Worm (Caenorhabditis elegans): ENCODE results near the gene nlp-70.

DNA sequence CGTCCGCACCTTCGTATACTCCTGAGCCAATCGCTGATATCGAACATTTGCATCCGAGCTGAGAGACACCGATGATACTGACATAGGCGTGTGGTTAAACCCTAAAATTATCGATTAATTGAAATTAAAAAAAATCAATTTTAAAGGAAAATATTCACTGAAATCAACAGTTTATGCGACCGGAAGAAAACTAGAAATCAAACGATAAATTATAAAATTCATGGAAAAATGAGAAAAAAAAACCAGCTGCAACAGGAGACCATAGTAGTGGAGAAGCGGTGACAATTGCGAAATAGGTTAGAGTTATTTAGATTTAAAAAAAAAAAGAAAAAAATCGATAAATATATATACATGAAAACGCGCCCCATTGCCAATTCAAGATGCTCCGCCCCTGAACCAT, 31.9 kb upstream of the nlp-70 start, which contains the start of gene F33E11.3:
- peak; percentile 43 for TF ChIP-seq ceh-28 (tag; optimal IDR thresholded peaks at IDR 0.05)
- TF ChIP-seq nhr-237 (tag; optimal IDR thresholded peaks at IDR 0.05) = no peak
- TF ChIP-seq ztf-11 (tag; optimal IDR thresholded peaks at IDR 0.05) = no peak
- no peak for TF ChIP-seq nhr-25 (tag; optimal IDR thresholded peaks at IDR 0.05)
- TF ChIP-seq tbx-2 (tag; optimal IDR thresholded peaks at IDR 0.05) = no peak
- TF ChIP-seq ama-1 (optimal IDR thresholded peaks at IDR 0.05) = no peak
- no peak for TF ChIP-seq unc-62 (GFP tag; optimal IDR thresholded peaks at IDR 0.05)
- no peak for TF ChIP-seq unc-39 (tag; optimal IDR thresholded peaks at IDR 0.05)
- no peak for TF ChIP-seq ZK546.5 (tag; optimal IDR thresholded peaks at IDR 0.05)
